Fruit fly (Drosophila melanogaster) whole organism, embryonic: Measurements from ENCODE around the gene srp.
A peak's percentile ranks its signal among the peaks of the same experiment; 100 is the strongest.

ENCODE experiments used
- CG11085 ChIP-seq: fragments of 200-800 bp; sonication (Bioruptor generic); IDR thresholded peaks from 2 replicates; pipeline ENCODE4 v1.3.6; 2022; ENCODE audit warnings: missing biosample characterization, missing genetic modification characterization
- CG5953 ChIP-seq: fragments of 200-800 bp; sonication (Bioruptor generic); IDR thresholded peaks from 2 replicates; pipeline ENCODE4 v1.3.6; 2022; ENCODE audit warnings: missing biosample characterization, missing genetic modification characterization
- CG7271 ChIP-seq: fragments of 200-800 bp; sonication (Bioruptor generic); optimal IDR thresholded peaks from 2 replicates; lab custom pipeline; 2018; ENCODE audit warnings: missing biosample characterization, mild to moderate bottlenecking, missing genetic modification characterization, moderate library complexity
- Chrac-16 ChIP-seq: fragments of 200-800 bp; sonication (Bioruptor generic); optimal IDR thresholded peaks from 3 replicates; lab custom pipeline; 2016; ENCODE audit warnings: missing biosample characterization, missing genetic modification characterization
- Gsc ChIP-seq: fragments of 200-800 bp; sonication (Bioruptor generic); IDR thresholded peaks from 2 replicates; pipeline ENCODE4 v1.3.6; 2022; ENCODE audit warnings: missing biosample characterization, missing genetic modification characterization
- HLH54F ChIP-seq: fragments of 200-800 bp; sonication (Bioruptor generic); optimal IDR thresholded peaks from 3 replicates; lab custom pipeline; 2016; ENCODE audit warnings: missing biosample characterization, missing genetic modification characterization
- HmgZ ChIP-seq: fragments of 200-800 bp; sonication (Bioruptor generic); optimal IDR thresholded peaks from 2 replicates; lab custom pipeline; 2018; ENCODE audit warnings: missing biosample characterization, mild to moderate bottlenecking, missing genetic modification characterization
- Max ChIP-seq: fragments of 200-800 bp; sonication (Bioruptor generic); optimal IDR thresholded peaks from 2 replicates; lab custom pipeline; 2016; ENCODE audit warnings: missing biosample characterization, mild to moderate bottlenecking, missing genetic modification characterization
- Med ChIP-seq: fragments of 200-800 bp; sonication (Bioruptor generic); peaks from one replicate; lab custom pipeline; 2016; ENCODE audit warnings: missing biosample characterization, missing genetic modification characterization, mild to moderate bottlenecking, inconsistent platforms, moderate library complexity
- Pdp1 ChIP-seq, 2 experiments: fragments of 200-800 bp; sonication (Bioruptor generic); optimal IDR thresholded peaks; 3 replicates each; lab custom pipeline; 2016; ENCODE audit warnings: missing biosample characterization in 2 of 2, missing genetic modification characterization in 2 of 2, mild to moderate bottlenecking in 1 of 2, moderate library complexity in 1 of 2
- Poxn ChIP-seq: fragments of 200-800 bp; sonication (Bioruptor generic); IDR thresholded peaks from 2 replicates; pipeline ENCODE4 v1.3.6; 2022; ENCODE audit warnings: missing biosample characterization, missing genetic modification characterization
- Rfx ChIP-seq: fragments of 200-800 bp; sonication (Bioruptor generic); IDR thresholded peaks from 2 replicates; pipeline ENCODE4 v1.3.6; 2022; ENCODE audit warnings: missing biosample characterization, missing genetic modification characterization
- crol ChIP-seq: fragments of 200-800 bp; sonication (Bioruptor generic); IDR thresholded peaks from 2 replicates; pipeline ENCODE4 v1.3.6; 2022; ENCODE audit warnings: missing biosample characterization, missing genetic modification characterization
- ewg ChIP-seq: fragments of 200-800 bp; sonication (Bioruptor generic); optimal IDR thresholded peaks from 3 replicates; lab custom pipeline; 2017; ENCODE audit warnings: mild to moderate bottlenecking, missing biosample characterization, missing genetic modification reagents, missing genetic modification characterization
- maf-S ChIP-seq: fragments of 200-800 bp; sonication (Bioruptor generic); optimal IDR thresholded peaks from 2 replicates; lab custom pipeline; 2016; ENCODE audit warnings: missing biosample characterization, missing genetic modification characterization
- repo ChIP-seq: fragments of 200-800 bp; sonication (Bioruptor generic); optimal IDR thresholded peaks from 2 replicates; lab custom pipeline; 2016; ENCODE audit warnings: missing biosample characterization, missing genetic modification characterization

The srp gene

dm6 chr3R:16051329-16051679 lies 65.4 kb downstream of the srp start (continued):
- no peak for TF ChIP-seq Pdp1 (GFP tag; optimal IDR thresholded peaks at IDR 0.05; lab: Kevin White, UChicago)
- no peak for TF ChIP-seq ewg (GFP tag; lab: Kevin White, UChicago)
- no peak for TF ChIP-seq HmgZ (tag; lab: Kevin White, UChicago)
- peak; percentile 17 for TF ChIP-seq Chrac-16
- TF ChIP-seq repo (GFP tag; lab: Kevin White, UChicago) = peak; percentile 32
- no peak for TF ChIP-seq HLH54F
- no peak for TF ChIP-seq Max (GFP tag; lab: Kevin White, UChicago)
- TF ChIP-seq Gsc = no peak
- peak; percentile 31; the same call in 1 of the 2 replicates for TF ChIP-seq Rfx
- no peak for TF ChIP-seq CG7271 (tag; lab: Kevin White, UChicago)
- no peak for TF ChIP-seq CG11085 (GFP tag; lab: Robert Waterston, UW)
- TF ChIP-seq Poxn = no peak
- no peak for TF ChIP-seq crol (GFP tag; lab: Robert Waterston, UW)
- peak; percentile 78 for TF ChIP-seq Med
- TF ChIP-seq maf-S = no peak
- TF ChIP-seq CG5953 (GFP tag; lab: Robert Waterston, UW) = no peak
